Fruit fly (Drosophila melanogaster): Measurements from ENCODE around the gene CG16704.
A peak's percentile ranks its signal among the peaks of the same experiment; 100 is the strongest.

The CG16704 gene

dm6 chr2L:3698992-3699514 lies 6.7 kb upstream of the CG16704 start, which contains the start of the genes CG10031 and CG42464:
CG10031 (minus strand) TSS chr2L:3699092.
CG42464 (plus strand) TSS chr2L:3699464.
- TF ChIP-seq kay (GFP tag; ENCODE audit: borderline replicate concordance), result peak; percentile 84
- no peak for TF ChIP-seq tj (GFP tag; optimal IDR thresholded peaks at IDR 0.05)

dm6 chr2L:3697772-3698171 lies 5.4 kb upstream of the CG16704 start, which contains the start of gene CG3604:
CG3604 (minus strand) TSS chr2L:3697872.
- no peak for TF ChIP-seq CG14711 (tag; optimal IDR thresholded peaks at IDR 0.05)
- no peak for TF ChIP-seq CG7101 (tag; optimal IDR thresholded peaks at IDR 0.05)
- TF ChIP-seq tj (GFP tag; optimal IDR thresholded peaks at IDR 0.05), result no peak
- TF ChIP-seq ovo (GFP tag; optimal IDR thresholded peaks at IDR 0.05), result no peak
- TF ChIP-seq Crg-1 (GFP tag; optimal IDR thresholded peaks at IDR 0.05), result no peak
- no peak for TF ChIP-seq cic (GFP tag; optimal IDR thresholded peaks at IDR 0.05)

- peak; percentile 27 for TF ChIP-seq cic (GFP tag; optimal IDR thresholded peaks at IDR 0.05)
- TF ChIP-seq CG7101 (tag; optimal IDR thresholded peaks at IDR 0.05), result no peak
Observed at dm6 chr2L:3696438-3696837, 4.1 kb upstream of the CG16704 start, which contains the start of gene IM33. IM33 (minus strand) TSS chr2L:3696658.

- TF ChIP-seq toe (GFP tag; optimal IDR thresholded peaks at IDR 0.05), result no peak
- TF ChIP-seq kay (GFP tag; ENCODE audit: borderline replicate concordance), result peak; percentile 36
- no peak for TF ChIP-seq cnc (optimal IDR thresholded peaks at IDR 0.05)
- TF ChIP-seq cic (GFP tag; optimal IDR thresholded peaks at IDR 0.05), result peak; percentile 25
- no peak for TF ChIP-seq CG33017 (tag; optimal IDR thresholded peaks at IDR 0.05)
Observed at dm6 chr2L:3695361-3695818, 3.0 kb upstream of the CG16704 start, which contains the start of gene CG16713. CG16713 (minus strand) TSS chr2L:3695411.

dm6 chr2L:3694920-3695319 lies 2.5 kb upstream of the CG16704 start, which contains the start of gene CG43165:
CG43165 (minus strand) TSS chr2L:3695020.
- TF ChIP-seq Hr96 (GFP tag; optimal IDR thresholded peaks at IDR 0.05) (no peak), cic (GFP tag; optimal IDR thresholded peaks at IDR 0.05) (no peak), pad (GFP tag; optimal IDR thresholded peaks at IDR 0.05) (no peak), Crg-1 (GFP tag; optimal IDR thresholded peaks at IDR 0.05) (no peak), CG12768 (GFP tag; optimal IDR thresholded peaks at IDR 0.05) (no peak), Clk (GFP tag; optimal IDR thresholded peaks at IDR 0.05) (no peak), CG7045 (GFP tag; optimal IDR thresholded peaks at IDR 0.05) (no peak), bab1 (GFP tag; optimal IDR thresholded peaks at IDR 0.05) (no peak), CG5204 (GFP tag; optimal IDR thresholded peaks at IDR 0.05) (no peak), toe (GFP tag; optimal IDR thresholded peaks at IDR 0.05) (no peak), CG11617 (GFP tag; optimal IDR thresholded peaks at IDR 0.05) (no peak), tj (GFP tag; optimal IDR thresholded peaks at IDR 0.05) (no peak), kay (GFP tag; ENCODE audit: borderline replicate concordance) (no peak), CG7101 (tag; optimal IDR thresholded peaks at IDR 0.05) (no peak), cnc (optimal IDR thresholded peaks at IDR 0.05) (no peak), ovo (GFP tag; optimal IDR thresholded peaks at IDR 0.05) (no peak)

dm6 chr2L:3693805-3694204 lies 1.4 kb upstream of the CG16704 start, which contains the start of gene Acp24A4:
Acp24A4 (minus strand) TSS chr2L:3693905.
- TF ChIP-seq tj (GFP tag; optimal IDR thresholded peaks at IDR 0.05) (no peak), CG33017 (tag; optimal IDR thresholded peaks at IDR 0.05) (no peak), Clk (GFP tag; optimal IDR thresholded peaks at IDR 0.05) (no peak), toe (GFP tag; optimal IDR thresholded peaks at IDR 0.05) (no peak), ovo (GFP tag; optimal IDR thresholded peaks at IDR 0.05) (no peak), Crg-1 (GFP tag; optimal IDR thresholded peaks at IDR 0.05) (no peak), CG11617 (GFP tag; optimal IDR thresholded peaks at IDR 0.05) (no peak), pad (GFP tag; optimal IDR thresholded peaks at IDR 0.05) (no peak), CG5204 (GFP tag; optimal IDR thresholded peaks at IDR 0.05) (no peak), CG14711 (tag; optimal IDR thresholded peaks at IDR 0.05) (no peak), cnc (optimal IDR thresholded peaks at IDR 0.05) (no peak), CG7101 (tag; optimal IDR thresholded peaks at IDR 0.05) (no peak), kay (GFP tag; ENCODE audit: borderline replicate concordance) (no peak), cic (GFP tag; optimal IDR thresholded peaks at IDR 0.05) (no peak)

- TF ChIP-seq toe (GFP tag; optimal IDR thresholded peaks at IDR 0.05) (no peak), CG1620 (GFP tag; optimal IDR thresholded peaks at IDR 0.05) (no peak)
Observed at dm6 chr2L:3693082-3693481, 695 bp upstream of the CG16704 start, which contains the start of gene CG3513. CG3513 (minus strand) TSS chr2L:3693182.

- TF ChIP-seq kay (GFP tag; ENCODE audit: borderline replicate concordance) (no peak), Hr96 (GFP tag; optimal IDR thresholded peaks at IDR 0.05) (no peak), Clk (GFP tag; optimal IDR thresholded peaks at IDR 0.05) (no peak), CG14711 (tag; optimal IDR thresholded peaks at IDR 0.05) (no peak), CG7101 (tag; optimal IDR thresholded peaks at IDR 0.05) (no peak), tj (GFP tag; optimal IDR thresholded peaks at IDR 0.05) (no peak), cnc (optimal IDR thresholded peaks at IDR 0.05) (no peak), toe (GFP tag; optimal IDR thresholded peaks at IDR 0.05) (no peak), pad (GFP tag; optimal IDR thresholded peaks at IDR 0.05) (no peak), CG7045 (GFP tag; optimal IDR thresholded peaks at IDR 0.05) (no peak)
Observed at dm6 chr2L:3685139-3685851, 7.1 kb downstream of the CG16704 start.
